Worm (Caenorhabditis elegans): ENCODE measurements around the gene adh-1.

DNA sequence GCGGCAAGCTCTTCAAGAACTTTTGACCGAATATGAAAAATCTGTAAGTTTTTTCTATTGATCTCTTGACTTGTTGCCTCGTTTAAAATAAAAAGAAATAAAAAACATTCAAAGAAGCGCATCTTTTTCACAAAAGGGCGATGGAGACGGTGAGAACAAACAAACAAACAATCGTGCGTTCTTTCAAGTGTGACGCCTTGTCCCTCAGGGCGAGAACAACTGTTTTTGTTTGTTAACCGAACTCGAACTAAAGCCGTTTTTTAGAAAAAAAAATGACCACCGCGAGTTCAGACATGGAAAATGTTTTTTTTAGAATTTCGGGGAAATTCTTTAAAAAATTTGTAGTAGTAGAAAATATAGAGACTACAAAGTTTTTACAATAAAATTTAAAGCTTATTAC, 41.1 kb upstream of the adh-1 start:
- TF ChIP-seq ceh-43 (GFP tag; optimal IDR thresholded peaks at IDR 0.05) (no peak), mls-2 (tag; optimal IDR thresholded peaks at IDR 0.05) (no peak), ceh-39 (tag; optimal IDR thresholded peaks at IDR 0.05) (no peak), nhr-237 (tag; optimal IDR thresholded peaks at IDR 0.05) (no peak)

Data from whole organism, mixed stage, embryonic.